Fruit fly (Drosophila melanogaster): ENCODE measurements around the gene CG4558.

The CG4558 gene

DNA sequence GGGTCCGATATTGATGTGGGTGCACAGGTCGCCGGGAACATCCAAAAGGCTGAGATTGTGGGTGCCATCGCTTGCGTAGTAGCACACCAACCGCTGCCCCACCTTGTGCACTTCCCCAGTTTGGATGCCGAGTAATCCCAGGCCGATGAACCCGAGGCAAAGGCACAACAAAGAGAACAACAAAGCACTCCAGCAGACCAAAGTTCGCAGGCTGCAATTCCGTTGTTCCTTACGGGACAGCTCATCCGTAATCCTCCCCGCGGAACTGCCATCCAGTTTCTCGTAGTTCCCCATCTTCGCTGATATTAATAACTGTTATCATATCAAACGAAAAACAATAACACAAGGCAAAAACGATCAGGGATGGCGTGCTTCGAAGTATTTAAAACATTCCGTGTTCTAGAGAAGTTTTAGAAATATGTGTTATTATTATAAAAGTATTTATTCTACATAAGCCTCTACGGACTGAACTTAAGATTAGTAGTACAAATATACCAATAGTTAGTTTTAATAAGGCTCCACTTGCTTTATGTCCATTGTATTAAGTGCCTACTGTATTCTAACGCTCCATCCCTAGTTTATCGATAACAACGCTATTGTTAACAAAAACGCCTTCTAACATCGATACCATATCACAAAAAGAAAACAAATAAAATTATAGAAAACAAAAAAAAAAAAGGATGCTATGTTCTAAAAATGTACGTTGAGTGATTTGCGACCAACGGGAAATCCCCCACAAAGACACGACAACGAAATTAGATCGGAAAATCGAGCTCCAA, at the start of gene CG4558, which contains the start of gene Cht11:
CG4558 (plus strand) TSS at position 593 of the 779 bp plus-strand sequence.
Cht11 (minus strand) TSS at position 340 of the 779 bp plus-strand sequence.
- peak; percentile 50; the same call in 1 of the 2 replicates for TF ChIP-seq chm (GFP tag; IDR thresholded peaks at IDR 0.05)
- peak in 1 of 2 experiments; percentile 21 for TF ChIP-seq crp (GFP tag; optimal IDR thresholded peaks at IDR 0.05)
- peak; percentile 70 for TF ChIP-seq peb (GFP tag; IDR thresholded peaks at IDR 0.05)
- peak; percentile 77 for TF ChIP-seq CG9215 (GFP tag; IDR thresholded peaks at IDR 0.05)
- TF ChIP-seq CG17912 (GFP tag; optimal IDR thresholded peaks at IDR 0.05), result peak; percentile 14
- peak; percentile 65 for TF ChIP-seq CG16815 (GFP tag; optimal IDR thresholded peaks at IDR 0.05)
- TF ChIP-seq ase (GFP tag; IDR thresholded peaks at IDR 0.05), result peak; percentile 82
- peak; percentile 56 for TF ChIP-seq onecut (GFP tag; IDR thresholded peaks at IDR 0.05)
- TF ChIP-seq scrt (GFP tag; optimal IDR thresholded peaks at IDR 0.05), result peak; percentile 58
- TF ChIP-seq maf-S (GFP tag; optimal IDR thresholded peaks at IDR 0.05), result no peak
- TF ChIP-seq corto (GFP tag; optimal IDR thresholded peaks at IDR 0.05), result peak; percentile 69
- TF ChIP-seq Usf (GFP tag; optimal IDR thresholded peaks at IDR 0.05), result peak; percentile 60
- no peak for TF ChIP-seq Poxn (GFP tag; IDR thresholded peaks at IDR 0.05)
- TF ChIP-seq CG7271 (tag; optimal IDR thresholded peaks at IDR 0.05), result peak; percentile 32
- TF ChIP-seq CG12391 (tag; optimal IDR thresholded peaks at IDR 0.05), result peak; percentile 89
- TF ChIP-seq CG11093 (GFP tag; IDR thresholded peaks at IDR 0.05), result peak; percentile 72; the same call in 2 of the 3 replicates
- TF ChIP-seq Lim3 (GFP tag; IDR thresholded peaks at IDR 0.05), result no peak
- peak; percentile 67; the same call in 1 of the 2 replicates for TF ChIP-seq ttk (GFP tag; IDR thresholded peaks at IDR 0.05)
- no peak for TF ChIP-seq pita (GFP tag; optimal IDR thresholded peaks at IDR 0.05)
- no peak for TF ChIP-seq pb (GFP tag; optimal IDR thresholded peaks at IDR 0.05)
- peak; percentile 41 for TF ChIP-seq CG4282 (GFP tag; optimal IDR thresholded peaks at IDR 0.05)
- peak; percentile 85 for TF ChIP-seq sug (tag; optimal IDR thresholded peaks at IDR 0.05)
- peak; percentile 91 for TF ChIP-seq Ptx1 (GFP tag; IDR thresholded peaks at IDR 0.05)
- TF ChIP-seq CG8359 (GFP tag; optimal IDR thresholded peaks at IDR 0.05; ENCODE audit: borderline replicate concordance), result no peak
- TF ChIP-seq vfl (GFP tag; optimal IDR thresholded peaks at IDR 0.05), result peak; percentile 66
- TF ChIP-seq rib (GFP tag; IDR thresholded peaks at IDR 0.05), result peak; percentile 57; the same call in 1 of the 2 replicates
- TF ChIP-seq Myb (GFP tag; optimal IDR thresholded peaks at IDR 0.05), result peak; percentile 2
- TF ChIP-seq az2 (GFP tag; optimal IDR thresholded peaks at IDR 0.05), result peak; percentile 78
- peak; percentile 91 for TF ChIP-seq lilli (GFP tag; optimal IDR thresholded peaks at IDR 0.05)
- TF ChIP-seq CG3838 (GFP tag; optimal IDR thresholded peaks at IDR 0.05), result peak; percentile 45
- peak; percentile 60 for TF ChIP-seq CG12744 (GFP tag; optimal IDR thresholded peaks at IDR 0.05)
- peak; percentile 65 for TF ChIP-seq odd (GFP tag; optimal IDR thresholded peaks at IDR 0.05)
- peak; percentile 72 for TF ChIP-seq CG12942 (GFP tag; optimal IDR thresholded peaks at IDR 0.05)
- no peak for TF ChIP-seq Hr78 (GFP tag; optimal IDR thresholded peaks at IDR 0.05)
- peak; percentile 63 to 82 for TF ChIP-seq dpn (GFP tag; optimal IDR thresholded peaks at IDR 0.05)
- no peak for TF ChIP-seq CG10565 (GFP tag; optimal IDR thresholded peaks at IDR 0.05)
- TF ChIP-seq CG17328 (GFP tag; IDR thresholded peaks at IDR 0.05), result peak; percentile 82
- TF ChIP-seq CG8281 (tag; optimal IDR thresholded peaks at IDR 0.05), result peak; percentile 42
- TF ChIP-seq CG6689 (GFP tag; IDR thresholded peaks at IDR 0.05), result peak; percentile 82
- peak; percentile 70 for TF ChIP-seq ems (GFP tag; optimal IDR thresholded peaks at IDR 0.05)
- TF ChIP-seq CG6791 (GFP tag; IDR thresholded peaks at IDR 0.05; ENCODE audit: partially characterized antibody), result no peak
- peak; percentile 91 for TF ChIP-seq CG9932 (GFP tag; IDR thresholded peaks at IDR 0.05)
- peak; percentile 75 for TF ChIP-seq CG7357 (GFP tag; IDR thresholded peaks at IDR 0.05)
- no peak for TF ChIP-seq CG17186 (GFP tag; optimal IDR thresholded peaks at IDR 0.05)
- peak; percentile 26 for TF ChIP-seq CG10274 (GFP tag; optimal IDR thresholded peaks at IDR 0.05)
- TF ChIP-seq Adf1 (GFP tag; IDR thresholded peaks at IDR 0.05), result peak; percentile 52
- TF ChIP-seq CG4707 (GFP tag; optimal IDR thresholded peaks at IDR 0.05), result peak; percentile 20
- TF ChIP-seq HHEX (GFP tag; optimal IDR thresholded peaks at IDR 0.05), result peak; percentile 72
- TF ChIP-seq CG7372 (GFP tag; IDR thresholded peaks at IDR 0.05), result peak; percentile 84

Data from whole organism, embryonic.